Fruit fly (Drosophila melanogaster) whole organism, adult: ENCODE measurements around the gene CG13482.
A peak's percentile ranks its signal among the peaks of the same experiment; 100 is the strongest.

Experiments
- CG11617 ChIP-seq: fragments of 200-800 bp; sonication (Bioruptor generic); optimal IDR thresholded peaks from 2 replicates; lab custom pipeline; 2017; ENCODE audit warnings: mild to moderate bottlenecking, missing biosample characterization, missing genetic modification reagents, missing genetic modification characterization
- CG12768 ChIP-seq: fragments of 200-800 bp; sonication (Bioruptor generic); optimal IDR thresholded peaks from 2 replicates; lab custom pipeline; 2017; ENCODE audit warnings: missing biosample characterization, missing genetic modification characterization, mild to moderate bottlenecking, moderate library complexity, missing genetic modification reagents
- CG14711 ChIP-seq: fragments of 200-800 bp; sonication (Bioruptor generic); optimal IDR thresholded peaks from 2 replicates; lab custom pipeline; 2018; ENCODE audit warnings: missing biosample characterization, mild to moderate bottlenecking, missing genetic modification characterization, moderate library complexity
- CG33017 ChIP-seq: fragments of 200-800 bp; sonication (Bioruptor generic); optimal IDR thresholded peaks from 2 replicates; lab custom pipeline; 2018; ENCODE audit warnings: missing biosample characterization, mild to moderate bottlenecking, missing genetic modification characterization, moderate library complexity
- CG7045 ChIP-seq: fragments of 200-800 bp; sonication (Bioruptor generic); optimal IDR thresholded peaks from 2 replicates; lab custom pipeline; 2017; ENCODE audit warnings: missing biosample characterization, mild to moderate bottlenecking, missing genetic modification characterization
- CG7101 ChIP-seq: fragments of 200-800 bp; sonication (Bioruptor generic); optimal IDR thresholded peaks from 2 replicates; lab custom pipeline; 2018; ENCODE audit warnings: missing biosample characterization, mild to moderate bottlenecking, missing genetic modification characterization, moderate library complexity
- Clk ChIP-seq: fragments of 200-800 bp; sonication (Bioruptor generic); optimal IDR thresholded peaks from 2 replicates; lab custom pipeline; 2017; ENCODE audit warnings: missing biosample characterization, missing genetic modification characterization
- Mnt ChIP-seq: fragments of 200-800 bp; sonication (Bioruptor generic); optimal IDR thresholded peaks from 2 replicates; lab custom pipeline; 2016; ENCODE audit warnings: missing biosample characterization, mild to moderate bottlenecking, missing genetic modification characterization
- bab1 ChIP-seq: fragments of 200-800 bp; sonication (Bioruptor generic); optimal IDR thresholded peaks from 3 replicates; lab custom pipeline; 2019; ENCODE audit warnings: missing biosample characterization, mild to moderate bottlenecking, missing genetic modification characterization, moderate library complexity
- cnc ChIP-seq, 2 experiments: fragments of >200 bp; optimal IDR thresholded peaks; 2 replicates each; lab custom pipeline; 2017
- kay ChIP-seq: fragments of 200-800 bp; sonication (Bioruptor generic); peaks from one replicate; lab custom pipeline; 2016; ENCODE audit warnings: missing biosample characterization, missing genetic modification characterization, borderline replicate concordance
- ovo ChIP-seq: fragments of 200-800 bp; sonication (Bioruptor generic); optimal IDR thresholded peaks from 2 replicates; lab custom pipeline; 2016; ENCODE audit warnings: missing biosample characterization, missing genetic modification characterization
- pad ChIP-seq: fragments of 200-800 bp; sonication (Bioruptor generic); optimal IDR thresholded peaks from 3 replicates; lab custom pipeline; 2017; ENCODE audit warnings: missing biosample characterization, missing genetic modification characterization, mild to moderate bottlenecking, moderate library complexity, missing genetic modification reagents
- toe ChIP-seq: fragments of 200-800 bp; sonication (Bioruptor generic); optimal IDR thresholded peaks from 2 replicates; lab custom pipeline; 2016; ENCODE audit warnings: missing biosample characterization, missing genetic modification characterization

DNA sequence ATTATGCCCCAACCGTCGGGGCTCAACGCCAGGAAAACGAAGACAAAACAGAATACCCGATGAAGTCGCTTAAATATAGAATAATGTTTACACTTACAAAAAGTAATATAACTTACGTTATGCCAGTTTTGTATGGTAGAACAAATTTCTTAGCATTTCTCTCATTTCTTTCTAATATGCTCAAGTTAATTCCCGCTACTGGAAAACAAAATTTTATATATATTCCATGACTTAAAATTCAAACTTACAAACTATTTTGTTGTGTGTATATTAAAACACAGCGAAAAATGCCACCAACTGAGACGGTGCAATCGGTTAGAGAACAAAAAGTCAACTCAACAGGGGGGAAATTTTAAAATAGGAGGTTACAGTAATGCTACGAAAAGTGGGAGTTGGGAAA, 31.7 kb upstream of the CG13482 start:
- TF ChIP-seq toe (no peak), pad (no peak), cnc (optimal IDR thresholded peaks at IDR 0.05; lab: Kevin White, UChicago) (no peak), Mnt (GFP tag; lab: Kevin White, UChicago) (no peak), Clk (no peak), ovo (GFP tag; lab: Kevin White, UChicago) (no peak), CG14711 (no peak), CG7101 (tag; lab: Kevin White, UChicago) (no peak), CG33017 (tag; lab: Kevin White, UChicago) (no peak), kay (GFP tag; lab: Kevin White, UChicago) (no peak), CG7045 (GFP tag; lab: Kevin White, UChicago) (no peak), CG12768 (GFP tag; lab: Kevin White, UChicago) (no peak), bab1 (GFP tag; lab: Kevin White, UChicago) (peak; percentile 74), CG11617 (no peak)
